Worm (Caenorhabditis elegans) whole organism, L4 larva: Measurements from ENCODE around the gene srbc-79.
A peak's percentile ranks its signal among the peaks of the same experiment; 100 is the strongest.

Experiments used
- daf-16 ChIP-seq, 3 experiments: sonication (generic microtip); optimal IDR thresholded peaks; 2 replicates each; lab custom pipeline; 2016 to 2017; ENCODE audit warnings: missing genetic modification characterization in 3 of 3, missing genetic modification reagents in 3 of 3, mild to moderate bottlenecking in 2 of 3, missing compliant biosample characterization in 2 of 3, missing biosample characterization in 1 of 3, moderate library complexity in 1 of 3
- dmd-9 ChIP-seq: fragments of 200-800 bp; sonication (Bioruptor generic); IDR thresholded peaks from 2 replicates; pipeline ENCODE4 v1.3.6; 2022; ENCODE audit warnings: missing genetic modification reagents, missing genetic modification characterization, missing compliant biosample characterization
- nhr-11 ChIP-seq: fragments of 150-350 bp; optimal IDR thresholded peaks from 2 replicates; lab custom pipeline; 2014; ENCODE audit warnings: missing biosample characterization, missing genetic modification characterization
- nhr-77 ChIP-seq: fragments of 150-350 bp; optimal IDR thresholded peaks from 2 replicates; lab custom pipeline; 2014; ENCODE audit warnings: missing biosample characterization, missing genetic modification characterization
- set-16 ChIP-seq: fragments of 200-800 bp; sonication (Bioruptor generic); IDR thresholded peaks from 2 replicates; pipeline ENCODE4 v1.3.6; 2022; ENCODE audit warnings: missing genetic modification reagents, missing genetic modification characterization, missing compliant biosample characterization
- unc-62 ChIP-seq, 3 experiments: fragments of 150-350 bp in 1 of 3; sonication (generic microtip); optimal IDR thresholded peaks in 2 of 3; peaks in 1 of 3; 1 replicate in 1 of 3; 2 replicates in 2 of 3; lab custom pipeline; 2014 to 2017; ENCODE audit warnings: missing biosample characterization in 3 of 3, missing genetic modification characterization in 3 of 3, missing genetic modification reagents in 3 of 3, missing genotype in 1 of 3

srbc-79 gene

DNA sequence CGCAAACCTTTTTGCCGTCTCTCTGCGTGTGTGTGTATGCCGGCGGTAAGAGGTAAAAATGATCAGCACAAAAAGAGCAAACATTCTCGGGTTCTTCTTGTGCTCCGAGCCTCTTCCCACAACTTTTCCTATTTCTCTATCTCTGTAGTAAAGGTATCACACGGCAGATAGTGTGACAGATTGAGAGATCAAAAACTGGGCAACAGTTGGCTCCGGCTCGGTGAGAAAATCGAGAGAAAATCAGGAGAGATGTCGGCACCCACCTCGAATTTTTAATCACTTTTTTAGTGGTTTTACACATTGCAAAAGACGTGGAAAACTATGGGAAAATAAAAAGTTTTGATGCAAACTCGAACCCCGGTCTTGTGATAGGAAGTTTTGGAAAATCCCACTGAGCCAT lies 40.5 kb downstream of the srbc-79 start:
- TF ChIP-seq nhr-77 (tag; lab: Kevin White, UChicago) (no peak), daf-16 (GFP tag; optimal IDR thresholded peaks at IDR 0.05; lab: Kevin White, UChicago) (no peak), daf-16 (tag; optimal IDR thresholded peaks at IDR 0.05; lab: Kevin White, UChicago) (no peak), nhr-11 (peak; percentile 41)

DNA sequence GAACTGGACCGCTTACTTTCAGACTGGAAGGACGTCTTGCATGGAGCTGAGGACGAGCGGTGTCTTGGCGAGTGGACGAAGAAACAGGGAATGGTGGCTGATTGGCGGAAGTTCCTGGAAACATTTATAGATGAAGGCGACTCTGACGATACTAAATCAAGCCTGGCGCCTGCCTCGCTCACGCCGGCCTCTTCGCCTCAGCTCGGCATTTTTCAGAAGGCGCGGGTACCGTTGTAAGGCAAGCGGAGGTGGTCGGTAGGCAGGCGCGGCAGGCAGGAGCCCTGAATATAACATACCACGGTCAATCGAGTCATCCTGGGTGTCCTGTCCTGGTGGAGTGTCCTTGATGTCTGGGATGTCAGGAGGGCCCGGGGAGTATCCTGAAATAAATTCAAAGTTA lies 46.4 kb downstream of the srbc-79 start:
- TF ChIP-seq dmd-9 (GFP tag; lab: Robert Waterston, UW) (no peak), set-16 (peak; percentile 83), unc-62 (GFP tag; optimal IDR thresholded peaks at IDR 0.05 in 1 of 2; lab: Kevin White, UChicago) (peak in 1 of 2 experiments; percentile 83), unc-62 (tag; optimal IDR thresholded peaks at IDR 0.05; lab: Kevin White, UChicago) (no peak)
